Fruit fly (Drosophila melanogaster) whole organism, embryonic: ENCODE data around the gene CG5191.

Experiments
- Asciz ChIP-seq: fragments of 200-800 bp; sonication (Bioruptor generic); optimal IDR thresholded peaks from 2 replicates; lab custom pipeline; 2017; ENCODE audit warnings: missing biosample characterization, mild to moderate bottlenecking, missing genetic modification characterization, missing genetic modification reagents
- Atf-2 ChIP-seq: fragments of 200-800 bp; sonication (Bioruptor generic); optimal IDR thresholded peaks from 2 replicates; lab custom pipeline; 2016; ENCODE audit warnings: missing biosample characterization, missing genetic modification characterization
- CG10431 ChIP-seq: fragments of 200-800 bp; sonication (Bioruptor generic); optimal IDR thresholded peaks from 3 replicates; lab custom pipeline; 2018; ENCODE audit warnings: missing biosample characterization, mild to moderate bottlenecking, missing genetic modification characterization
- CG11093 ChIP-seq: fragments of 200-800 bp; sonication (Bioruptor generic); IDR thresholded peaks from 3 replicates; pipeline ENCODE4 v1.3.6; 2022; ENCODE audit warnings: missing biosample characterization, missing genetic modification characterization
- CG11560 ChIP-seq: fragments of 200-800 bp; sonication (Bioruptor generic); IDR thresholded peaks from 3 replicates; pipeline ENCODE4 v1.3.6; 2022; ENCODE audit warnings: missing biosample characterization, missing genetic modification characterization
- CG11695 ChIP-seq: fragments of 200-800 bp; sonication (Bioruptor generic); IDR thresholded peaks from 3 replicates; pipeline ENCODE4 v1.3.6; 2022; ENCODE audit warnings: missing biosample characterization, missing genetic modification characterization
- CG11723 ChIP-seq: fragments of 200-800 bp; sonication (Bioruptor generic); optimal IDR thresholded peaks from 2 replicates; lab custom pipeline; 2017; ENCODE audit warnings: missing biosample characterization, mild to moderate bottlenecking, missing genetic modification characterization
- CG12659 ChIP-seq: fragments of 200-800 bp; sonication (Bioruptor generic); optimal IDR thresholded peaks from 3 replicates; lab custom pipeline; 2017; ENCODE audit warnings: mild to moderate bottlenecking, missing biosample characterization, missing genetic modification reagents, missing genetic modification characterization
- CG13296 ChIP-seq: fragments of 200-800 bp; sonication (Bioruptor generic); optimal IDR thresholded peaks from 3 replicates; lab custom pipeline; 2018; ENCODE audit warnings: missing biosample characterization, mild to moderate bottlenecking, missing genetic modification characterization
- CG15269 ChIP-seq: fragments of 200-800 bp; sonication (Bioruptor generic); optimal IDR thresholded peaks from 2 replicates; lab custom pipeline; 2018; ENCODE audit warnings: missing biosample characterization, mild to moderate bottlenecking, missing genetic modification characterization, moderate library complexity
- CG17912 ChIP-seq: fragments of 200-800 bp; sonication (Bioruptor generic); optimal IDR thresholded peaks from 2 replicates; lab custom pipeline; 2018; ENCODE audit warnings: missing biosample characterization, mild to moderate bottlenecking, missing genetic modification characterization
- CG18476 ChIP-seq: fragments of 200-800 bp; sonication (Bioruptor generic); optimal IDR thresholded peaks from 2 replicates; lab custom pipeline; 2016; ENCODE audit warnings: missing biosample characterization, mild to moderate bottlenecking, missing genetic modification characterization
- CG2199 ChIP-seq: fragments of 200-800 bp; sonication (Bioruptor generic); IDR thresholded peaks from 3 replicates; pipeline ENCODE4 v1.3.6; 2022; ENCODE audit warnings: missing biosample characterization, missing genetic modification characterization
- CG2678 ChIP-seq: fragments of 200-800 bp; sonication (Bioruptor generic); optimal IDR thresholded peaks from 3 replicates; lab custom pipeline; 2019; ENCODE audit warnings: missing biosample characterization, mild to moderate bottlenecking, missing genetic modification characterization, moderate library complexity
- CG42726 ChIP-seq: fragments of 200-800 bp; sonication (Bioruptor generic); IDR thresholded peaks from 2 replicates; pipeline ENCODE4 v1.3.6; 2022; ENCODE audit warnings: missing biosample characterization, missing genetic modification characterization; ENCODE audit not compliant: partially characterized antibody
- CG4282 ChIP-seq: fragments of 200-800 bp; sonication (Bioruptor generic); optimal IDR thresholded peaks from 2 replicates; lab custom pipeline; 2016; ENCODE audit warnings: missing biosample characterization, missing genetic modification characterization
- CG4854 ChIP-seq: fragments of 200-800 bp; sonication (Bioruptor generic); optimal IDR thresholded peaks from 2 replicates; lab custom pipeline; 2016; ENCODE audit warnings: missing biosample characterization, missing genetic modification characterization, inconsistent platforms
- CG7839 ChIP-seq: fragments of 200-800 bp; sonication (Bioruptor generic); optimal IDR thresholded peaks from 3 replicates; lab custom pipeline; 2018; ENCODE audit warnings: missing biosample characterization, mild to moderate bottlenecking, missing genetic modification characterization, moderate library complexity
- CG8089 ChIP-seq: fragments of 200-800 bp; sonication (Bioruptor generic); optimal IDR thresholded peaks from 3 replicates; lab custom pipeline; 2016; ENCODE audit warnings: missing biosample characterization, missing genetic modification characterization
- CG8765 ChIP-seq: fragments of 200-800 bp; sonication (Bioruptor generic); IDR thresholded peaks from 2 replicates; pipeline ENCODE4 v1.3.6; 2022; ENCODE audit warnings: missing biosample characterization, missing genetic modification characterization
- Doc3 ChIP-seq: fragments of 200-800 bp; sonication (Bioruptor generic); IDR thresholded peaks from 3 replicates; pipeline ENCODE4 v1.3.6; 2022; ENCODE audit warnings: missing biosample characterization, missing genetic modification characterization; ENCODE audit not compliant: partially characterized antibody
- Dref ChIP-seq: fragments of 200-800 bp; sonication (Bioruptor generic); IDR thresholded peaks from 2 replicates; pipeline ENCODE4 v1.3.6; 2022; ENCODE audit warnings: missing biosample characterization, missing genetic modification characterization
- ERR ChIP-seq: fragments of 200-800 bp; sonication (Bioruptor generic); optimal IDR thresholded peaks from 2 replicates; lab custom pipeline; 2016; ENCODE audit warnings: missing biosample characterization, missing genetic modification characterization
- Gug ChIP-seq: fragments of 200-800 bp; sonication (Bioruptor generic); IDR thresholded peaks from 4 replicates; pipeline ENCODE4 v1.3.6; 2022; ENCODE audit warnings: missing biosample characterization, missing genetic modification characterization
- HHEX ChIP-seq: fragments of 200-800 bp; sonication (Bioruptor generic); optimal IDR thresholded peaks from 3 replicates; lab custom pipeline; 2017; ENCODE audit warnings: missing biosample characterization, mild to moderate bottlenecking, missing genetic modification characterization, missing genetic modification reagents
- HLH4C ChIP-seq: fragments of 200-800 bp; sonication (Bioruptor generic); IDR thresholded peaks from 3 replicates; pipeline ENCODE4 v1.3.6; 2022; ENCODE audit warnings: missing biosample characterization, missing genetic modification characterization; ENCODE audit not compliant: partially characterized antibody
- Hr39 ChIP-seq: fragments of >200 bp; optimal IDR thresholded peaks from 2 replicates; lab custom pipeline; 2017
- Lpt ChIP-seq: fragments of >200 bp; optimal IDR thresholded peaks from 2 replicates; lab custom pipeline; 2018; ENCODE audit warnings: missing biosample characterization, missing genetic modification characterization
- Oaz ChIP-seq: fragments of 200-800 bp; sonication (Bioruptor generic); IDR thresholded peaks from 2 replicates; pipeline ENCODE4 v1.3.6; 2022; ENCODE audit warnings: missing biosample characterization, missing genetic modification characterization
- Ptx1 ChIP-seq: fragments of 200-800 bp; sonication (Bioruptor generic); IDR thresholded peaks from 2 replicates; pipeline ENCODE4 v1.3.6; 2022; ENCODE audit warnings: missing biosample characterization, missing genetic modification characterization
- Sry-δ ChIP-seq: fragments of 200-800 bp; sonication (Bioruptor generic); optimal IDR thresholded peaks from 2 replicates; lab custom pipeline; 2016; ENCODE audit warnings: missing biosample characterization, missing genetic modification characterization
- al ChIP-seq: fragments of 200-800 bp; sonication (Bioruptor generic); IDR thresholded peaks from 2 replicates; pipeline ENCODE4 v1.3.6; 2022; ENCODE audit warnings: missing biosample characterization, missing genetic modification characterization
- aop ChIP-seq: fragments of 200-800 bp; sonication (Bioruptor generic); IDR thresholded peaks from 2 replicates; pipeline ENCODE4 v1.3.6; 2022; ENCODE audit warnings: missing biosample characterization, missing genetic modification characterization
- fd102C ChIP-seq: fragments of 200-800 bp; sonication (Bioruptor generic); optimal IDR thresholded peaks from 2 replicates; lab custom pipeline; 2018; ENCODE audit warnings: missing biosample characterization, mild to moderate bottlenecking, missing genetic modification characterization, moderate library complexity
- jigr1 ChIP-seq: fragments of 200-800 bp; sonication (Bioruptor generic); IDR thresholded peaks from 3 replicates; pipeline ENCODE4 v1.3.6; 2022; ENCODE audit warnings: missing biosample characterization, missing genetic modification characterization
- jumu ChIP-seq: fragments of 200-800 bp; sonication (Bioruptor generic); optimal IDR thresholded peaks from 3 replicates; lab custom pipeline; 2016; ENCODE audit warnings: missing biosample characterization, missing genetic modification characterization
- kni ChIP-seq: fragments of 200-800 bp; sonication (Bioruptor generic); optimal IDR thresholded peaks from 3 replicates; lab custom pipeline; 2017; ENCODE audit warnings: mild to moderate bottlenecking, missing biosample characterization, missing genetic modification reagents, missing genetic modification characterization
- lola ChIP-seq, 3 experiments: fragments of >200 bp in 2 of 3; fragments of 200-800 bp in 1 of 3; sonication (Bioruptor generic) in 1 of 3; optimal IDR thresholded peaks; 2 replicates each; lab custom pipeline; 2017 to 2019; ENCODE audit warnings: missing biosample characterization in 3 of 3, missing genetic modification characterization in 3 of 3, mild to moderate bottlenecking in 1 of 3, moderate library complexity in 1 of 3
- mam ChIP-seq: fragments of 200-800 bp; sonication (Bioruptor generic); optimal IDR thresholded peaks from 3 replicates; lab custom pipeline; 2016; ENCODE audit warnings: missing biosample characterization, missing genetic modification characterization
- mld ChIP-seq: fragments of 200-800 bp; sonication (Bioruptor generic); IDR thresholded peaks from 3 replicates; pipeline ENCODE4 v1.3.6; 2022; ENCODE audit warnings: missing biosample characterization, missing genetic modification characterization; ENCODE audit not compliant: partially characterized antibody
- nau ChIP-seq: fragments of 200-800 bp; sonication (Bioruptor generic); optimal IDR thresholded peaks from 3 replicates; lab custom pipeline; 2017; ENCODE audit warnings: missing biosample characterization, mild to moderate bottlenecking, missing genetic modification characterization, missing genetic modification reagents
- nerfin-2 ChIP-seq: fragments of 200-800 bp; sonication (Bioruptor generic); IDR thresholded peaks from 2 replicates; pipeline ENCODE4 v1.3.6; 2022; ENCODE audit warnings: missing biosample characterization, missing genetic modification characterization; ENCODE audit not compliant: partially characterized antibody
- pita ChIP-seq: fragments of 200-800 bp; sonication (Bioruptor generic); optimal IDR thresholded peaks from 2 replicates; lab custom pipeline; 2017; ENCODE audit warnings: missing biosample characterization, mild to moderate bottlenecking, missing genetic modification characterization
- ssp ChIP-seq: fragments of 200-800 bp; sonication (Bioruptor generic); IDR thresholded peaks from 2 replicates; pipeline ENCODE4 v1.3.6; 2022; ENCODE audit warnings: missing biosample characterization, missing genetic modification characterization
- stwl ChIP-seq: fragments of 200-800 bp; sonication (Bioruptor generic); optimal IDR thresholded peaks from 3 replicates; lab custom pipeline; 2018; ENCODE audit warnings: missing biosample characterization, mild to moderate bottlenecking, missing genetic modification characterization, moderate library complexity
- tgo ChIP-seq: fragments of 200-800 bp; sonication (Bioruptor generic); IDR thresholded peaks from 3 replicates; pipeline ENCODE4 v1.3.6; 2022; ENCODE audit warnings: missing biosample characterization, missing genetic modification characterization
- tin ChIP-seq: fragments of 200-800 bp; sonication (Bioruptor generic); optimal IDR thresholded peaks from 3 replicates; lab custom pipeline; 2016; ENCODE audit warnings: missing biosample characterization, missing genetic modification characterization
- usp ChIP-seq: fragments of >200 bp; optimal IDR thresholded peaks from 2 replicates; lab custom pipeline; 2017; ENCODE audit warnings: missing biosample characterization, missing genetic modification characterization
- zen2 ChIP-seq: fragments of 200-800 bp; sonication (Bioruptor generic); IDR thresholded peaks from 3 replicates; pipeline ENCODE4 v1.3.6; 2022; ENCODE audit warnings: missing biosample characterization, missing genetic modification characterization; ENCODE audit not compliant: partially characterized antibody

Gene CG5191

dm6 chr3R:20557415-20558105 is 3.1 kb upstream of the CG5191 start, which contains the start of the genes DPCoAC and CG5180 (continued):
- TF ChIP-seq al (peak; percentile 65), CG7839 (tag; lab: Kevin White, UChicago) (peak; percentile 62), fd102C (GFP tag; lab: Kevin White, UChicago) (no peak), nau (no peak), CG18476 (peak; percentile 1), mld (no peak), HHEX (GFP tag; lab: Kevin White, UChicago) (peak; percentile 51), ssp (GFP tag; lab: Robert Waterston, UW) (peak; percentile 51), zen2 (GFP tag; lab: Robert Waterston, UW) (0 out of 3 replicates have a peak, but pooled peaks have one; percentile 5), CG17912 (peak; percentile 62), CG4854 (GFP tag; lab: Kevin White, UChicago) (peak; percentile 24), CG8765 (GFP tag; lab: Robert Waterston, UW) (no peak; the same call in 1 of the 2 replicates), jumu (GFP tag; lab: Kevin White, UChicago) (peak; percentile 77), Dref (GFP tag; lab: Robert Waterston, UW) (peak; percentile 60), CG4282 (GFP tag; lab: Kevin White, UChicago) (peak; percentile 99), pita (GFP tag; lab: Kevin White, UChicago) (peak; percentile 90), Hr39 (lab: Kevin White, UChicago) (no peak), Ptx1 (peak; percentile 73), CG11723 (peak; percentile 53), kni (GFP tag; lab: Kevin White, UChicago) (peak; percentile 47), CG11093 (GFP tag; lab: Robert Waterston, UW) (peak; percentile 55; the same call in 1 of the 3 replicates), CG12659 (GFP tag; lab: Kevin White, UChicago) (peak; percentile 78), CG8089 (GFP tag; lab: Kevin White, UChicago) (peak; percentile 17), tin (peak; percentile 72), mam (GFP tag; lab: Kevin White, UChicago) (peak; percentile 87), aop (GFP tag; lab: Robert Waterston, UW) (no peak), CG2678 (tag; lab: Kevin White, UChicago) (peak; percentile 56), Sry-δ (GFP tag; lab: Kevin White, UChicago) (peak; percentile 71), Gug (GFP tag; lab: Robert Waterston, UW) (peak; percentile 86), CG42726 (GFP tag; lab: Robert Waterston, UW) (peak; percentile 56; the same call in 1 of the 2 replicates), Oaz (GFP tag; lab: Robert Waterston, UW) (peak; percentile 54; the same call in 1 of the 2 replicates), Lpt (GFP tag; lab: Kevin White, UChicago) (no peak), stwl (tag; lab: Kevin White, UChicago) (peak; percentile 47), CG2199 (GFP tag; lab: Robert Waterston, UW) (peak; percentile 86), CG13296 (GFP tag; lab: Kevin White, UChicago) (no peak), jigr1 (GFP tag; lab: Robert Waterston, UW) (peak; percentile 58; the same call in 2 of the 3 replicates), lola (GFP tag; optimal IDR thresholded peaks at IDR 0.05; lab: Kevin White, UChicago) (peak in 1 of 3 experiments; percentile 58), ERR (GFP tag; lab: Kevin White, UChicago) (peak; percentile 52), usp (GFP tag; lab: Kevin White, UChicago) (no peak), CG11560 (tag; lab: Robert Waterston, UW) (peak; percentile 68), nerfin-2 (GFP tag; lab: Robert Waterston, UW) (peak; percentile 61), CG10431 (GFP tag; lab: Kevin White, UChicago) (peak; percentile 2), HLH4C (no peak), Atf-2 (peak; percentile 39), tgo (GFP tag; lab: Robert Waterston, UW) (peak; percentile 72; the same call in 2 of the 3 replicates), Asciz (GFP tag; lab: Kevin White, UChicago) (no peak), CG11695 (GFP tag; lab: Robert Waterston, UW) (no peak), CG15269 (peak; percentile 59), Doc3 (no peak)
